Worm (Caenorhabditis elegans) whole organism, mixed stage, embryonic: ENCODE results near the gene rab-30.
A peak's percentile ranks its signal among the peaks of the same experiment; 100 is the strongest.

Experiments used
- M03D4.4 ChIP-seq: sonication (generic microtip); optimal IDR thresholded peaks from 2 replicates; lab custom pipeline; 2017; ENCODE audit warnings: mild to moderate bottlenecking, missing genetic modification characterization, missing compliant biosample characterization
- bed-3 ChIP-seq: fragments of 200-800 bp; sonication (Bioruptor generic); optimal IDR thresholded peaks from 3 replicates; lab custom pipeline; 2018; ENCODE audit warnings: mild to moderate bottlenecking, missing genetic modification characterization, moderate library complexity, missing compliant biosample characterization
- blmp-1 ChIP-seq: fragments of 150-350 bp; optimal IDR thresholded peaks from 2 replicates; lab custom pipeline; 2014; ENCODE audit warnings: missing biosample characterization, missing genetic modification characterization
- ceh-39 ChIP-seq: fragments of 150-350 bp; optimal IDR thresholded peaks from 2 replicates; lab custom pipeline; 2014; ENCODE audit warnings: missing biosample characterization, missing genetic modification characterization
- ceh-43 ChIP-seq: fragments of 200-800 bp; sonication (Bioruptor generic); optimal IDR thresholded peaks from 2 replicates; lab custom pipeline; 2018; ENCODE audit warnings: mild to moderate bottlenecking, missing genetic modification characterization, moderate library complexity, missing compliant biosample characterization
- ces-1 ChIP-seq: fragments of 150-350 bp; optimal IDR thresholded peaks from 2 replicates; lab custom pipeline; 2014; ENCODE audit warnings: missing biosample characterization, missing genetic modification reagents, missing genetic modification characterization
- cnd-1 ChIP-seq: fragments of 200-800 bp; sonication (Bioruptor generic); optimal IDR thresholded peaks from 2 replicates; lab custom pipeline; 2018; ENCODE audit warnings: mild to moderate bottlenecking, missing genetic modification characterization, missing compliant biosample characterization
- drap-1 ChIP-seq: fragments of 200-800 bp; sonication (Bioruptor generic); optimal IDR thresholded peaks from 3 replicates; lab custom pipeline; 2018; ENCODE audit warnings: mild to moderate bottlenecking, missing genetic modification characterization, missing compliant biosample characterization
- elt-1 ChIP-seq: sonication (generic microtip); optimal IDR thresholded peaks from 2 replicates; lab custom pipeline; 2017; ENCODE audit warnings: missing genetic modification characterization, mild to moderate bottlenecking, missing compliant biosample characterization, antibody characterized with exemption, moderate library complexity, borderline replicate concordance; ENCODE audit not compliant: insufficient read depth
- elt-3 ChIP-seq: fragments of 150-350 bp; optimal IDR thresholded peaks from 2 replicates; lab custom pipeline; 2014; ENCODE audit warnings: missing biosample characterization, missing genetic modification characterization
- flh-1 ChIP-seq: fragments of 200-800 bp; sonication (Bioruptor generic); optimal IDR thresholded peaks from 2 replicates; lab custom pipeline; 2018; ENCODE audit warnings: mild to moderate bottlenecking, missing genetic modification characterization, moderate library complexity, missing compliant biosample characterization
- ham-2 ChIP-seq: fragments of 200-800 bp; sonication (Bioruptor generic); optimal IDR thresholded peaks from 2 replicates; lab custom pipeline; 2018; ENCODE audit warnings: mild to moderate bottlenecking, missing genetic modification characterization, missing compliant biosample characterization
- hlh-1 ChIP-seq: fragments of 150-350 bp; optimal IDR thresholded peaks from 2 replicates; lab custom pipeline; 2014; ENCODE audit warnings: missing biosample characterization, missing genetic modification reagents, missing genetic modification characterization
- lin-32 ChIP-seq: fragments of 200-800 bp; sonication (Bioruptor generic); optimal IDR thresholded peaks from 2 replicates; lab custom pipeline; 2018; ENCODE audit warnings: mild to moderate bottlenecking, missing genetic modification characterization, missing compliant biosample characterization
- lsy-2 ChIP-seq: fragments of 150-350 bp; optimal IDR thresholded peaks from 2 replicates; lab custom pipeline; 2014; ENCODE audit warnings: missing biosample characterization, missing genetic modification characterization
- mab-5 ChIP-seq: fragments of 150-350 bp; optimal IDR thresholded peaks from 2 replicates; lab custom pipeline; 2014; ENCODE audit warnings: missing biosample characterization, missing genetic modification characterization
- mep-1 ChIP-seq: fragments of 150-350 bp; optimal IDR thresholded peaks from 2 replicates; lab custom pipeline; 2017; ENCODE audit warnings: missing biosample characterization, missing genetic modification reagents, missing genetic modification characterization, inconsistent platforms
- nhr-12 ChIP-seq: fragments of 150-350 bp; optimal IDR thresholded peaks from 2 replicates; lab custom pipeline; 2014; ENCODE audit warnings: missing biosample characterization, missing genetic modification characterization
- nhr-2 ChIP-seq: fragments of 150-350 bp; optimal IDR thresholded peaks from 2 replicates; lab custom pipeline; 2014; ENCODE audit warnings: missing biosample characterization, missing genetic modification characterization
- nhr-237 ChIP-seq: fragments of 150-350 bp; optimal IDR thresholded peaks from 2 replicates; lab custom pipeline; 2014; ENCODE audit warnings: missing biosample characterization, missing genetic modification characterization
- nhr-28 ChIP-seq: fragments of 150-350 bp; optimal IDR thresholded peaks from 2 replicates; lab custom pipeline; 2014; ENCODE audit warnings: missing biosample characterization, missing genetic modification characterization
- nhr-76 ChIP-seq: sonication (generic microtip); optimal IDR thresholded peaks from 2 replicates; lab custom pipeline; 2017; ENCODE audit warnings: missing biosample characterization, missing genetic modification characterization
- pha-4 ChIP-seq: fragments of 150-350 bp; optimal IDR thresholded peaks from 2 replicates; lab custom pipeline; 2018; ENCODE audit warnings: missing biosample characterization, missing genetic modification reagents, missing genetic modification characterization
- sem-2 ChIP-seq: fragments of 200-800 bp; sonication (Bioruptor generic); optimal IDR thresholded peaks from 2 replicates; lab custom pipeline; 2018; ENCODE audit warnings: mild to moderate bottlenecking, missing genetic modification characterization, missing compliant biosample characterization
- snpc-4 ChIP-seq: fragments of 150-350 bp; optimal IDR thresholded peaks from 2 replicates; lab custom pipeline; 2014; ENCODE audit warnings: missing biosample characterization, missing genetic modification characterization
- sptf-1 ChIP-seq: sonication (generic microtip); optimal IDR thresholded peaks from 2 replicates; lab custom pipeline; 2017; ENCODE audit warnings: mild to moderate bottlenecking, missing genetic modification characterization, moderate library complexity, missing compliant biosample characterization
- tbx-8 ChIP-seq: fragments of 200-800 bp; sonication (Bioruptor generic); optimal IDR thresholded peaks from 2 replicates; lab custom pipeline; 2018; ENCODE audit warnings: mild to moderate bottlenecking, missing genetic modification characterization, moderate library complexity, missing compliant biosample characterization
- unc-39 ChIP-seq: fragments of 150-350 bp; optimal IDR thresholded peaks from 2 replicates; lab custom pipeline; 2014; ENCODE audit warnings: missing biosample characterization, missing genetic modification characterization
- zip-8 ChIP-seq: fragments of 150-350 bp; optimal IDR thresholded peaks from 2 replicates; lab custom pipeline; 2014; ENCODE audit warnings: missing biosample characterization, missing genetic modification characterization
- ztf-11 ChIP-seq: fragments of 150-350 bp; optimal IDR thresholded peaks from 2 replicates; lab custom pipeline; 2014; ENCODE audit warnings: missing biosample characterization, missing genetic modification characterization

rab-30 gene

DNA sequence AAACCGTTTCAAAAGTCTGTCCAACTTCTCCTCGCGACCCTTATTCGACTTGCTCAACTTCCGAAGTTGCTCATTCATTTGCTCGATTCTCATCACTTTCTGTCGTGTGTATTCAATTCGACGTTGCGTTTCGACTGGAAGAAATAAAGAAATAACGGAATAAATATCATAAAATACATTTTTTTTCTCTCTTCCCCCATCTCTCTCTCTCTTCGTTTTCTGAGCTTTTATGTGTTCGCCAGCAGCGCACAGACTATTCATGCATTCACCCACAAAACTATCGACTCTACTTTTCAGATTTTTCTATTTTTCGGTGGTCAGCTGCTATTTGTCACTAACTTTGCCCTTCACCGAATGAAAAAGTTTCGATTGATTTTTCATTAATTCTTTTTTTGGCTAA, at the start of gene rab-30:
Gene rab-30 (plus strand): TSS at position 301 of the 400 bp plus-strand sequence.
- TF ChIP-seq mab-5 (tag; lab: Kevin White, UChicago) (no peak), ham-2 (GFP tag; lab: Kevin White, UChicago) (no peak), ztf-11 (tag; lab: Kevin White, UChicago) (no peak), hlh-1 (tag; lab: Kevin White, UChicago) (no peak), nhr-237 (no peak), tbx-8 (GFP tag; lab: Kevin White, UChicago) (no peak), ceh-43 (GFP tag; lab: Kevin White, UChicago) (no peak), drap-1 (GFP tag; lab: Kevin White, UChicago) (no peak), sem-2 (no peak), bed-3 (GFP tag; lab: Kevin White, UChicago) (no peak), lin-32 (GFP tag; lab: Kevin White, UChicago) (no peak), ceh-39 (tag; lab: Kevin White, UChicago) (no peak), nhr-76 (tag; lab: Kevin White, UChicago) (no peak), unc-39 (tag; lab: Kevin White, UChicago) (no peak), elt-1 (tag; lab: Kevin White, UChicago) (no peak), M03D4.4 (tag; lab: Kevin White, UChicago) (no peak), mep-1 (tag; lab: Kevin White, UChicago) (no peak), lsy-2 (tag; lab: Kevin White, UChicago) (no peak), zip-8 (tag; lab: Kevin White, UChicago) (no peak), cnd-1 (tag; lab: Kevin White, UChicago) (no peak)

DNA sequence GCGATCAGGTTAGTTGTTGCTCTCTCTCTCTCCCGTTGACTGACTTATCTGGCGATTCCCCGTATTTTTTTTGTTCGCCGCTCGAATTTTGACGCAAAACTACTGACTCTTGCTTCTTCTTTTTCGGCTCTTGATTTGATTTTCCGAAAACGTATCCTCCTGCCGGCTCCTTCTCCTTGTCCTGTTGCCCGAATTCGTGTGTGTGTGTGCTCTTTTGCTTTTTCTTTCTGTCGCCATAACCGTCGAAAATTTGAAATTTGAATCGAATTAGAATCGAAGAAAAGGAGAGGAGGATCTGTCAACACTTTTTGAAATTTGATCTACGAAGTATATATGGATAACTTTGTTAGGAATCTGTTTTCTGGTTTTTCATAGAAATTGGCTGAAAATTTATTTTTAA, 47.8 kb upstream of the rab-30 start:
- TF ChIP-seq tbx-8 (GFP tag; lab: Kevin White, UChicago) (no peak), drap-1 (GFP tag; lab: Kevin White, UChicago) (no peak), nhr-12 (tag; lab: Kevin White, UChicago) (no peak), nhr-237 (no peak), ces-1 (GFP tag; lab: Kevin White, UChicago) (peak; percentile 60), nhr-2 (no peak), hlh-1 (tag; lab: Kevin White, UChicago) (no peak), nhr-76 (tag; lab: Kevin White, UChicago) (no peak)
- TF ChIP-seq, all 35 proteins: peak for 1

DNA sequence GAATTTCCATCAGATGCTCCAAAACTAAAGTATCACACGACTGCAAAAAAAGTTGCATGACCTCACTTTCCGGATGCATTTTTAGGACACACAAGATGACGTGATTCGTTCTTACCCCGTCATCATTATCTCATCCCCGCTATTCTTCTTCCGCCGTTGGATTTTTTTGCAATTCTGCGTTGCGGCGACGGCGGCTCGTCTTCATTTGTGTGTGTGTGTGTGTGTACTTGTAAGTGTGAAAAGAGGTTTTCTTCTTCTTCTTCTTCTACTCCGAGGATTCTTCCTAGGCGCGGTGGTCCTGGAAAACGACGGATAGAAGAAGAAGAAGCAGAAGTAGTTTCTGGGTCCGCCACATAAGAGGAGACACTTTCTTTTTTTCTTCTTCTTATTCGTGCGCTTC, 44.6 kb upstream of the rab-30 start:
- TF ChIP-seq ceh-39 (tag; lab: Kevin White, UChicago) (no peak), pha-4 (tag; lab: Kevin White, UChicago) (no peak), flh-1 (GFP tag; lab: Kevin White, UChicago) (no peak), sem-2 (no peak)

DNA sequence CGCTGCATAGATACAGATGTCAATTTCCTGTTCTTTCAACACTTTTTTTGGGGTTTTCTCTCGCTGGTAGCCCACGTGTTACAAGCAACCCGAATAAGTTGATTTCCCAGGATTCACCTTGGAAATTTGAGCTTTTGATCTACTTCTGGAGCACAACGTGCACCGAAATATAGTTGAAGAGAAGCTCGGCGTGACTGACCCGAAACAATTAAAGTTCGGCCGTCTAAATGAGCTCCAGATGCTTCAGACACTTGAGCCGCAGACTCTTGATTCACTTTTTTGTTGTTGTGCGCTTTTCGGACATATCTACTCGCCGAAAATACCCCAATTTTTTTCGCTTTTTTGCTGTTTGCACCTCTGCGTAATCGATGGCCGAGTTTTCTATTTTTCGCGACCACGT, 41.5 kb upstream of the rab-30 start:
- no peak for TF ChIP-seq snpc-4 (tag; lab: Kevin White, UChicago)
- no peak for TF ChIP-seq sptf-1 (tag; lab: Kevin White, UChicago)
- TF ChIP-seq nhr-28 (tag; lab: Kevin White, UChicago): no peak
- no peak for TF ChIP-seq elt-3
- no peak for TF ChIP-seq nhr-237
- TF ChIP-seq flh-1 (GFP tag; lab: Kevin White, UChicago): no peak
- no peak for TF ChIP-seq tbx-8 (GFP tag; lab: Kevin White, UChicago)
- TF ChIP-seq nhr-76 (tag; lab: Kevin White, UChicago): no peak
- no peak for TF ChIP-seq blmp-1 (tag; lab: Kevin White, UChicago)
- TF ChIP-seq pha-4 (tag; lab: Kevin White, UChicago): no peak
- no peak for TF ChIP-seq cnd-1 (tag; lab: Kevin White, UChicago)
- no peak for TF ChIP-seq drap-1 (GFP tag; lab: Kevin White, UChicago)
- no peak for TF ChIP-seq ceh-39 (tag; lab: Kevin White, UChicago)
- TF ChIP-seq ces-1 (GFP tag; lab: Kevin White, UChicago): no peak
- TF ChIP-seq ztf-11 (tag; lab: Kevin White, UChicago): no peak

DNA sequence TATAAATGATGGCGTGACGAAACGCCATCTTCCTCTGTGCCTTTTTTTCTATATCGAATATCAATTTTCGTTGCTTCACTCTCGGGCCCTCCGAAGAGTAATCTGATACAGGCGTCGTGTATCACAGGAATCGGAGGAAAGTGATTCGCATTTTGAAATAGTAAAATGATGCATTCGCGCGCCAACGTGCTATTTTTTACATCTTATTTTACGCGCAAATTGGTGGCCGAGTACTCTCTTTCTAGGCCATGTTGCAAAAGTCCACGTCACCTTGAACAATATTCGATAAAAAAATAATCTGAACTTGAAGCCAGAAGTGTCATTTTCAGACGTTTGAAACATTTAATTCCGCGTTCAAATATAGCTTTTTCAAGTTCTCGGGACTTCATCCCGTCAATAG, 40.8 kb upstream of the rab-30 start:
- no peak for TF ChIP-seq ceh-43 (GFP tag; lab: Kevin White, UChicago)
- TF ChIP-seq zip-8 (tag; lab: Kevin White, UChicago): no peak
- no peak for TF ChIP-seq blmp-1 (tag; lab: Kevin White, UChicago)
- no peak for TF ChIP-seq cnd-1 (tag; lab: Kevin White, UChicago)
- TF ChIP-seq, all 35 proteins: peak for 0
